Worm (Caenorhabditis elegans) whole organism, L1 larva: Measurements from ENCODE around the gene ttc-37.

Experiments used
- efl-1 ChIP-seq, 4 experiments: fragments of 150-350 bp; optimal IDR thresholded peaks in 3 of 4; peaks in 1 of 4; 1 replicate in 1 of 4; 2 replicates in 3 of 4; lab custom pipeline; 2014; ENCODE audit warnings: missing biosample characterization in 2 of 4, missing genetic modification characterization in 2 of 4, missing genetic modification reagents in 2 of 4
- ets-5 ChIP-seq: fragments of 200-800 bp; sonication (Bioruptor generic); IDR thresholded peaks from 2 replicates; pipeline ENCODE4 v1.3.6; 2022; ENCODE audit warnings: missing genetic modification characterization, missing compliant biosample characterization
- irx-1 ChIP-seq: sonication (generic microtip); optimal IDR thresholded peaks from 2 replicates; lab custom pipeline; 2016; ENCODE audit warnings: missing genetic modification characterization, missing compliant biosample characterization
- lir-3 ChIP-seq: sonication (generic microtip); optimal IDR thresholded peaks from 2 replicates; lab custom pipeline; 2016; ENCODE audit warnings: mild to moderate bottlenecking, missing genetic modification characterization, moderate library complexity, missing compliant biosample characterization; ENCODE audit not compliant: poor library complexity
- nhr-11 ChIP-seq: fragments of 150-350 bp; optimal IDR thresholded peaks from 2 replicates; lab custom pipeline; 2014; ENCODE audit warnings: missing biosample characterization, missing genetic modification characterization
- nhr-237 ChIP-seq: fragments of 150-350 bp; optimal IDR thresholded peaks from 2 replicates; lab custom pipeline; 2014; ENCODE audit warnings: missing biosample characterization, missing genetic modification characterization
- nhr-28 ChIP-seq: fragments of 150-350 bp; optimal IDR thresholded peaks from 2 replicates; lab custom pipeline; 2014; ENCODE audit warnings: missing biosample characterization, missing genetic modification characterization
- pqm-1 ChIP-seq: sonication (generic microtip); optimal IDR thresholded peaks from 3 replicates; lab custom pipeline; 2017; ENCODE audit warnings: missing biosample characterization, missing genetic modification characterization
- sptf-1 ChIP-seq: fragments of 150-350 bp; optimal IDR thresholded peaks from 2 replicates; lab custom pipeline; 2014; ENCODE audit warnings: missing biosample characterization, missing genetic modification characterization
- unc-62 ChIP-seq: fragments of 150-350 bp; optimal IDR thresholded peaks from 2 replicates; lab custom pipeline; 2014; ENCODE audit warnings: missing biosample characterization, missing genetic modification reagents, missing genetic modification characterization
- ztf-11 ChIP-seq, 2 experiments: sonication (generic microtip); optimal IDR thresholded peaks; 2 replicates each; lab custom pipeline; 2016 to 2017; ENCODE audit warnings: missing genetic modification characterization in 2 of 2, missing biosample characterization in 1 of 2, missing compliant biosample characterization in 1 of 2

ce11 chrV:5158302-5158701 is 46.0 kb upstream of the ttc-37 start, which contains the start of gene abu-15:
- no peak for TF ChIP-seq irx-1 (tag; lab: Kevin White, UChicago)
- TF ChIP-seq pqm-1 (tag; lab: Kevin White, UChicago): no peak
- TF ChIP-seq unc-62 (GFP tag; lab: Kevin White, UChicago): no peak
- no peak for TF ChIP-seq nhr-28 (tag; lab: Kevin White, UChicago)
- TF ChIP-seq ztf-11 (tag; optimal IDR thresholded peaks at IDR 0.05; lab: Kevin White, UChicago): no peak
- TF ChIP-seq nhr-237 (tag; lab: Kevin White, UChicago): no peak
- TF ChIP-seq lir-3 (tag; lab: Kevin White, UChicago): no peak
- no peak for TF ChIP-seq nhr-11 (tag; lab: Kevin White, UChicago)
- TF ChIP-seq ets-5 (GFP tag; lab: Robert Waterston, UW): no peak
- no peak for TF ChIP-seq sptf-1 (tag; lab: Kevin White, UChicago)
- TF ChIP-seq efl-1 (optimal IDR thresholded peaks at IDR 0.05; lab: Kevin White, UChicago): no peak
- no peak for TF ChIP-seq efl-1 (GFP tag; optimal IDR thresholded peaks at IDR 0.05 in 1 of 2; lab: Kevin White, UChicago)
